Fruit fly (Drosophila melanogaster): ENCODE results near the gene CG7024.

dm6 chrX:4699775-4700174 is 5.3 kb upstream of the CG7024 start:
- TF ChIP-seq repo (GFP tag; optimal IDR thresholded peaks at IDR 0.05), result no peak
- TF ChIP-seq CG8765 (GFP tag; IDR thresholded peaks at IDR 0.05), result no peak
- TF ChIP-seq gsb (GFP tag; IDR thresholded peaks at IDR 0.05), result no peak
- peak; percentile 38; the same call in 1 of the 2 replicates for TF ChIP-seq CG14014 (GFP tag; IDR thresholded peaks at IDR 0.05)
- no peak for TF ChIP-seq CG8924 (tag; optimal IDR thresholded peaks at IDR 0.05)
- TF ChIP-seq CG10267 (tag; optimal IDR thresholded peaks at IDR 0.05), result no peak
- TF ChIP-seq sob (GFP tag; IDR thresholded peaks at IDR 0.05), result no peak

Data from whole organism, embryonic.